Fruit fly (Drosophila melanogaster) whole organism, larva: ENCODE data around the gene CG11619.

Experiments
- noc ChIP-seq: fragments of 200-800 bp; sonication (Bioruptor generic); optimal IDR thresholded peaks from 3 replicates; lab custom pipeline; 2019; ENCODE audit warnings: missing biosample characterization, mild to moderate bottlenecking, missing genetic modification characterization, moderate library complexity

Gene CG11619

dm6 chr3L:18993578-18994255 lies 5.6 kb upstream of the CG11619 start:
- TF ChIP-seq noc (tag; lab: Kevin White, UChicago): no peak

- peak; percentile 64 for TF ChIP-seq noc (tag; lab: Kevin White, UChicago)
Measured at dm6 chr3L:18992820-18993219, 4.7 kb upstream of the CG11619 start.

DNA sequence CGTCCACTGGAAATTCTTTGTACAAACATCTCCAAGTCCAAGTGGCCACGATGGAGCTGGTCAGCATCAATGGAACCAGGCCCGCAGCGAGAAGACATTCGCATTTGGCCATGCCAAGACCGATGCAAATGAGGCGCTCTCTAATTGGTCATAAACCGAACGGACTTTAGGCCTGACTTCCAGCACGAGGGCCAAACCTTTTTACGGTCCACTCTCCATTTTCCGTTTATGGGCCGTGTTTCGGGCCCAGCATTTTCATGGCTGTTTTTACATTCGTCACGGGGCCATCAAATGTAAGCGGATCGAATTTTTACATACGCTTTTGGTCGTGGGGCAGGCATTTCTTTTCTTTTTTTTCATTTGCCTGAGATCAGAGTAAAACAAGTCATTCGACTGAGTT lies 1.5 kb upstream of the CG11619 start, which contains the start of gene CG34256:
TSS of gene CG34256 (minus strand) at position 205 of the 400 bp plus-strand sequence.
- TF ChIP-seq noc (tag; lab: Kevin White, UChicago): no peak

- TF ChIP-seq noc (tag; lab: Kevin White, UChicago): no peak
Measured at dm6 chr3L:18984661-18985060, 3.5 kb downstream of the CG11619 start, which contains the start of gene CG14075. CG14075 (plus strand) TSS chr3L:18984961.

DNA sequence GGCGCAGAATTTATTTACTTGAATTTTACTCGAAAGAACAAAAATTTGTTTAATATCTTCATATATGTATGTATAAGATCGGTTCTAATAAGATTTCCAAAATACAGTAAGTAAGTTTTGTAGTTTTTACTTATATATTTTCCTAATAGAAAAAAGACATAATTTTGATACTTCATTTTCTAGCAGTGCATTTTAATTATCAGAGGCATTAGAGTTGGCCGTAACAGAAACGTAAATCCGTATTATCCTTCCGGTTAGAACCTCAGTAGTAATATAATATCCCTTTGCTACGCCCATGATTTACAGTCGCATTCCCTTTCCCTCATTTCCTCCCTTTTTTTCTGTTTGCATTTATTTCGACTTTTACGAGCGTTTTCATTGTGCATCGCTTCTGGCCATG lies 11.4 kb downstream of the CG11619 start:
- TF ChIP-seq noc (tag; lab: Kevin White, UChicago): no peak

DNA sequence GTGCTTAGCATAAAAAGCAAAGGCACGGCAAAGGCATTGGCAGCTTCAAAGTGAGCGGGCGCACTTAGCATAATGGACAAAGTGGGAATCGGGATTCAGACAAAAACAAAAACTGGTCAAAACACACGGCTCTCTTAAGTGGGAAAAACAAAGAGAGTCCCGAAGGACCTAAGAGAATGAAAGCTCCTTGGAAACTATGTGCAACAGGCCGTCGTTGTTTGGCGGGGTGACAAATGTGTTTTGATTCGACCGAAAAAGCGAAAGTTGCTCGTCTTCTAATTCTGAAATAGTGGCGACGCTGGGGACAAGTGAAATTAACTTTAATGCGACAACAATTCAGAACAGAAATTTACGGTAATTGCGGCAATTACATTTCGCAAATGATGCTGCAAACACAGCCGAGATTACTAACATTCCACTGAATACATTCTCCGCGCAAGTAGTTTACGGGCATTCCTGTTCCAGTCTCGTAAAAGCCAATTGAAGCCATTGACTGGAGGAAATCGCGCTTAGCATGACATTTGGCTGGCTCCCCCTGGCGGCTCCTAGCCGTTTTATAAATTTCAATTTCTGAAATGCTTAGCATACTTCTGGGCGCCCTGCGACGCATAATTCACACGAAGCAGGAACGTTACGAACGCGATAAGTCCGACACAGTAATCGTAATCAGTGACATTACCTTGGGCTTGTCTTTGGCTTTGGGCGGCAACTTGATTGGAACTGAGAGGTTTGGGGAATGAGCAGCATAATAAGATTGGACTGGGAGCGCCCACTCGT lies 19.7 kb downstream of the CG11619 start:
- no peak for TF ChIP-seq noc (tag; lab: Kevin White, UChicago)

dm6 chr3L:18957032-18957431 lies 31.1 kb downstream of the CG11619 start:
- no peak for TF ChIP-seq noc (tag; lab: Kevin White, UChicago)

- TF ChIP-seq noc (tag; lab: Kevin White, UChicago): no peak
Measured at dm6 chr3L:18952399-18952798, 35.7 kb downstream of the CG11619 start.

dm6 chr3L:18950359-18950758 lies 37.8 kb downstream of the CG11619 start, which contains the start of gene CG6836:
CG6836 (plus strand) TSS chr3L:18950629.
- TF ChIP-seq noc (tag; lab: Kevin White, UChicago): no peak

dm6 chr3L:18949137-18949536 lies 39.0 kb downstream of the CG11619 start:
- no peak for TF ChIP-seq noc (tag; lab: Kevin White, UChicago)

DNA sequence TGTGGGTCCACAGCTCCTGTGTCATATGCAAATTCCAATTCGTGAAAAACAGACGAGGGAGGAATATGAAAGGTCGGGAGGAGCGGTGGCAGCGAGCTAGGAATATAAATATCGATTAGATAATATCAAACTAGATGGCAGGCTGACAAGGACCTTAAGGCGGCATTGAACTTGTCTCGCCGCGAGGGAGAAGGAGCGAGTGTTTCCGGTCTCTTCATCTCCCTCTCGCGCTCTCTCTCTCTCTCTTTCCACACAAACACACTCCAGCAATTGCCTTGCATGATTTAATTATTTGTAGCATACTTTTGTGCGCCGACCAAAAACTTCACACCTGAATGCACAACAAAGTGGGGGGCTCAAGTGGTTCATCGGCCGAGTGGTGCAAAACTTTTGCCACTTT lies 41.2 kb downstream of the CG11619 start:
- TF ChIP-seq noc (tag; lab: Kevin White, UChicago): no peak

dm6 chr3L:18945938-18946337 lies 42.2 kb downstream of the CG11619 start, which contains the start of gene CG32204:
CG32204 (minus strand) TSS chr3L:18946038.
- TF ChIP-seq noc (tag; lab: Kevin White, UChicago): no peak
